Fruit fly (Drosophila melanogaster): Measurements from ENCODE around the gene CG32486.

CG32486 gene

dm6 chr3L:3046325-3047156, 24.1 kb downstream of the CG32486 start, which contains the start of the genes scramb2 and Sk2 (continued):
- TF ChIP-seq stwl (tag; optimal IDR thresholded peaks at IDR 0.05) = peak; percentile 55
- peak; percentile 83 for TF ChIP-seq croc (GFP tag; conservative IDR thresholded peaks at IDR 0.05)
- peak; percentile 95 for TF ChIP-seq slbo (GFP tag; IDR thresholded peaks at IDR 0.05)
- peak; percentile 82 for TF ChIP-seq CG18011 (GFP tag; optimal IDR thresholded peaks at IDR 0.05)
- TF ChIP-seq CG17912 (GFP tag; optimal IDR thresholded peaks at IDR 0.05) = peak; percentile 85
- peak; percentile 95 for TF ChIP-seq Oli (tag; optimal IDR thresholded peaks at IDR 0.05)
- TF ChIP-seq CG14667 (GFP tag; IDR thresholded peaks at IDR 0.05) = peak; percentile 88
- peak; percentile 79 for TF ChIP-seq CG6272 (GFP tag; IDR thresholded peaks at IDR 0.05)
- peak; percentile 38; the same call in 1 of the 2 replicates for TF ChIP-seq Dref (GFP tag; IDR thresholded peaks at IDR 0.05)
- peak; percentile 27 to 58 for TF ChIP-seq insv (GFP tag; optimal IDR thresholded peaks at IDR 0.05)
- TF ChIP-seq bbx (GFP tag; IDR thresholded peaks at IDR 0.05; ENCODE audit: partially characterized antibody) = no peak
- peak; percentile 94 for TF ChIP-seq BtbVII (GFP tag; optimal IDR thresholded peaks at IDR 0.05)
- peak; percentile 69 for TF ChIP-seq CG10565 (GFP tag; optimal IDR thresholded peaks at IDR 0.05)
- peak; percentile 94 for TF ChIP-seq CG2875 (GFP tag; optimal IDR thresholded peaks at IDR 0.05)
- peak; percentile 95 for TF ChIP-seq zfh1 (GFP tag; IDR thresholded peaks at IDR 0.05)
- peak; percentile 89 for TF ChIP-seq CG32772 (GFP tag; IDR thresholded peaks at IDR 0.05)
- TF ChIP-seq Bgb (GFP tag; IDR thresholded peaks at IDR 0.05; ENCODE audit: partially characterized antibody) = peak; percentile 32; the same call in 1 of the 2 replicates
- peak; percentile 81 for TF ChIP-seq CG13123 (GFP tag; optimal IDR thresholded peaks at IDR 0.05)
- peak; percentile 94 for TF ChIP-seq CG5245 (GFP tag; optimal IDR thresholded peaks at IDR 0.05)
- TF ChIP-seq usp (GFP tag; optimal IDR thresholded peaks at IDR 0.05) = no peak
- TF ChIP-seq H15 (GFP tag; IDR thresholded peaks at IDR 0.05) = peak; percentile 89
- TF ChIP-seq Dad (GFP tag; optimal IDR thresholded peaks at IDR 0.05) = peak; percentile 81
- TF ChIP-seq unpg (GFP tag; optimal IDR thresholded peaks at IDR 0.05) = peak; percentile 97
- peak; percentile 84 for TF ChIP-seq CG6654 (GFP tag; optimal IDR thresholded peaks at IDR 0.05)
- TF ChIP-seq unc-4 (GFP tag; IDR thresholded peaks at IDR 0.05; ENCODE audit: partially characterized antibody) = no peak
- TF ChIP-seq CG9817 (tag; optimal IDR thresholded peaks at IDR 0.05) = peak; percentile 94
- TF ChIP-seq Myb (GFP tag; optimal IDR thresholded peaks at IDR 0.05) = peak; percentile 76
- peak; percentile 83 for TF ChIP-seq dimm (GFP tag; IDR thresholded peaks at IDR 0.05)
- TF ChIP-seq toy (GFP tag; IDR thresholded peaks at IDR 0.05) = peak; percentile 87
- TF ChIP-seq CG4854 (GFP tag; optimal IDR thresholded peaks at IDR 0.05) = peak; percentile 90
- TF ChIP-seq CG1832 (GFP tag; optimal IDR thresholded peaks at IDR 0.05) = peak; percentile 7
- TF ChIP-seq CG1602 (GFP tag; optimal IDR thresholded peaks at IDR 0.05) = peak; percentile 89
- peak; percentile 92 for TF ChIP-seq Aef1 (GFP tag; IDR thresholded peaks at IDR 0.05)
- TF ChIP-seq Ada2b (GFP tag; IDR thresholded peaks at IDR 0.05) = peak; percentile 97
- peak; percentile 91 for TF ChIP-seq CG4707 (GFP tag; optimal IDR thresholded peaks at IDR 0.05)
- peak; percentile 89 for TF ChIP-seq rib (GFP tag; IDR thresholded peaks at IDR 0.05)
- TF ChIP-seq YL-1 (GFP tag; optimal IDR thresholded peaks at IDR 0.05) = peak; percentile 88
- peak; percentile 89 for TF ChIP-seq klu (GFP tag; IDR thresholded peaks at IDR 0.05)
- peak; percentile 86 for TF ChIP-seq Ravus (GFP tag; IDR thresholded peaks at IDR 0.05)
- TF ChIP-seq CG12659 (GFP tag; optimal IDR thresholded peaks at IDR 0.05) = peak; percentile 97
- TF ChIP-seq CG17186 (GFP tag; optimal IDR thresholded peaks at IDR 0.05) = peak; percentile 50
- peak; percentile 73 for TF ChIP-seq pzg (GFP tag; optimal IDR thresholded peaks at IDR 0.05)
- TF ChIP-seq vnd (GFP tag; IDR thresholded peaks at IDR 0.05; ENCODE audit: partially characterized antibody) = no peak
- TF ChIP-seq fd64A (GFP tag; optimal IDR thresholded peaks at IDR 0.05) = peak; percentile 95
- peak; percentile 90 for TF ChIP-seq D19A (tag; optimal IDR thresholded peaks at IDR 0.05)
- TF ChIP-seq Hr39 (optimal IDR thresholded peaks at IDR 0.05) = no peak
- TF ChIP-seq CG7987 (GFP tag; optimal IDR thresholded peaks at IDR 0.05) = peak; percentile 83
- peak; percentile 53 for TF ChIP-seq emc (GFP tag; optimal IDR thresholded peaks at IDR 0.05)
- TF ChIP-seq z (GFP tag; IDR thresholded peaks at IDR 0.05) = peak; percentile 70; the same call in 2 of the 3 replicates

Data from whole organism, embryonic.